Fruit fly (Drosophila melanogaster) whole organism, embryonic: ENCODE measurements around the gene CG14014.

Experiments
- Antp ChIP-seq: fragments of 200-800 bp; sonication (Bioruptor generic); optimal IDR thresholded peaks from 3 replicates; lab custom pipeline; 2016; ENCODE audit warnings: missing biosample characterization, missing genetic modification characterization
- Atf3 ChIP-seq: fragments of 200-800 bp; sonication (Bioruptor generic); optimal IDR thresholded peaks from 3 replicates; lab custom pipeline; 2016; ENCODE audit warnings: missing biosample characterization, missing genetic modification characterization
- CG10147 ChIP-seq: fragments of 200-800 bp; sonication (Bioruptor generic); optimal IDR thresholded peaks from 2 replicates; lab custom pipeline; 2019; ENCODE audit warnings: missing biosample characterization, mild to moderate bottlenecking, missing genetic modification characterization, moderate library complexity
- CG11696 ChIP-seq: fragments of 200-800 bp; sonication (Bioruptor generic); IDR thresholded peaks from 2 replicates; pipeline ENCODE4 v1.3.6; 2022; ENCODE audit warnings: missing biosample characterization, missing genetic modification characterization
- CG12071 ChIP-seq: fragments of 200-800 bp; sonication (Bioruptor generic); optimal IDR thresholded peaks from 3 replicates; lab custom pipeline; 2018; ENCODE audit warnings: missing biosample characterization, mild to moderate bottlenecking, missing genetic modification characterization
- CG12155 ChIP-seq: fragments of 200-800 bp; sonication (Bioruptor generic); optimal IDR thresholded peaks from 3 replicates; lab custom pipeline; 2016; ENCODE audit warnings: missing biosample characterization, missing genetic modification characterization
- CG13624 ChIP-seq: fragments of 200-800 bp; sonication (Bioruptor generic); optimal IDR thresholded peaks from 2 replicates; lab custom pipeline; 2016; ENCODE audit warnings: missing biosample characterization, missing genetic modification characterization
- CG14710 ChIP-seq: fragments of 200-800 bp; sonication (Bioruptor generic); optimal IDR thresholded peaks from 3 replicates; lab custom pipeline; 2019; ENCODE audit warnings: missing biosample characterization, mild to moderate bottlenecking, missing genetic modification characterization, moderate library complexity
- CG14965 ChIP-seq: fragments of 200-800 bp; sonication (Bioruptor generic); optimal IDR thresholded peaks from 2 replicates; lab custom pipeline; 2016; ENCODE audit warnings: missing biosample characterization, missing genetic modification characterization, borderline replicate concordance
- CG15073 ChIP-seq: fragments of 200-800 bp; sonication (Bioruptor generic); optimal IDR thresholded peaks from 2 replicates; lab custom pipeline; 2016; ENCODE audit warnings: missing biosample characterization, missing genetic modification characterization
- CG1529 ChIP-seq: fragments of 200-800 bp; sonication (Bioruptor generic); optimal IDR thresholded peaks from 3 replicates; lab custom pipeline; 2018; ENCODE audit warnings: missing biosample characterization, missing genetic modification characterization
- CG15601 ChIP-seq: fragments of 200-800 bp; sonication (Bioruptor generic); optimal IDR thresholded peaks from 3 replicates; lab custom pipeline; 2019; ENCODE audit warnings: missing biosample characterization, mild to moderate bottlenecking, missing genetic modification characterization, moderate library complexity
- CG17612 ChIP-seq: fragments of 200-800 bp; sonication (Bioruptor generic); IDR thresholded peaks from 2 replicates; pipeline ENCODE4 v1.3.6; 2022; ENCODE audit warnings: missing biosample characterization, missing genetic modification characterization
- CG18476 ChIP-seq: fragments of 200-800 bp; sonication (Bioruptor generic); optimal IDR thresholded peaks from 2 replicates; lab custom pipeline; 2016; ENCODE audit warnings: missing biosample characterization, mild to moderate bottlenecking, missing genetic modification characterization
- CG2199 ChIP-seq: fragments of 200-800 bp; sonication (Bioruptor generic); IDR thresholded peaks from 3 replicates; pipeline ENCODE4 v1.3.6; 2022; ENCODE audit warnings: missing biosample characterization, missing genetic modification characterization
- CG31224 ChIP-seq: fragments of 200-800 bp; sonication (Bioruptor generic); IDR thresholded peaks from 2 replicates; pipeline ENCODE4 v1.3.6; 2022; ENCODE audit warnings: missing biosample characterization, missing genetic modification characterization
- CG34376 ChIP-seq: fragments of 200-800 bp; sonication (Bioruptor generic); optimal IDR thresholded peaks from 2 replicates; lab custom pipeline; 2018; ENCODE audit warnings: missing biosample characterization, mild to moderate bottlenecking, missing genetic modification characterization
- CG7372 ChIP-seq: fragments of 200-800 bp; sonication (Bioruptor generic); IDR thresholded peaks from 2 replicates; pipeline ENCODE4 v1.3.6; 2022; ENCODE audit warnings: missing biosample characterization, missing genetic modification characterization
- CG7928 ChIP-seq: fragments of 200-800 bp; sonication (Bioruptor generic); optimal IDR thresholded peaks from 2 replicates; lab custom pipeline; 2017; ENCODE audit warnings: missing biosample characterization, mild to moderate bottlenecking, missing genetic modification characterization
- CG8359 ChIP-seq: fragments of 200-800 bp; sonication (Bioruptor generic); optimal IDR thresholded peaks from 2 replicates; lab custom pipeline; 2017; ENCODE audit warnings: missing biosample characterization, mild to moderate bottlenecking, missing genetic modification characterization, borderline replicate concordance
- CG8388 ChIP-seq: fragments of 200-800 bp; sonication (Bioruptor generic); optimal IDR thresholded peaks from 2 replicates; lab custom pipeline; 2019; ENCODE audit warnings: missing biosample characterization, mild to moderate bottlenecking, missing genetic modification characterization, moderate library complexity
- CG9727 ChIP-seq: fragments of 200-800 bp; sonication (Bioruptor generic); optimal IDR thresholded peaks from 3 replicates; lab custom pipeline; 2017; ENCODE audit warnings: missing biosample characterization, mild to moderate bottlenecking, missing genetic modification characterization
- Chrac-16 ChIP-seq: fragments of 200-800 bp; sonication (Bioruptor generic); optimal IDR thresholded peaks from 3 replicates; lab custom pipeline; 2016; ENCODE audit warnings: missing biosample characterization, missing genetic modification characterization
- Dip3 ChIP-seq: fragments of 200-800 bp; sonication (Bioruptor generic); optimal IDR thresholded peaks from 3 replicates; lab custom pipeline; 2016; ENCODE audit warnings: missing biosample characterization, missing genetic modification characterization
- Doc3 ChIP-seq: fragments of 200-800 bp; sonication (Bioruptor generic); IDR thresholded peaks from 3 replicates; pipeline ENCODE4 v1.3.6; 2022; ENCODE audit warnings: missing biosample characterization, missing genetic modification characterization; ENCODE audit not compliant: partially characterized antibody
- ERR ChIP-seq: fragments of 200-800 bp; sonication (Bioruptor generic); optimal IDR thresholded peaks from 2 replicates; lab custom pipeline; 2016; ENCODE audit warnings: missing biosample characterization, missing genetic modification characterization
- Fer1 ChIP-seq: fragments of 200-800 bp; sonication (Bioruptor generic); optimal IDR thresholded peaks from 2 replicates; lab custom pipeline; 2017; ENCODE audit warnings: missing biosample characterization, mild to moderate bottlenecking, missing genetic modification characterization
- Hey ChIP-seq: fragments of 200-800 bp; sonication (Bioruptor generic); optimal IDR thresholded peaks from 3 replicates; lab custom pipeline; 2018; ENCODE audit warnings: missing biosample characterization, mild to moderate bottlenecking, missing genetic modification characterization
- Hr3 ChIP-seq: fragments of 200-800 bp; sonication (Bioruptor generic); optimal IDR thresholded peaks from 3 replicates; lab custom pipeline; 2016; ENCODE audit warnings: missing biosample characterization, missing genetic modification characterization
- MESR4 ChIP-seq: fragments of 200-800 bp; sonication (Bioruptor generic); optimal IDR thresholded peaks from 2 replicates; lab custom pipeline; 2018; ENCODE audit warnings: missing biosample characterization, mild to moderate bottlenecking, missing genetic modification characterization, moderate library complexity
- Nf-YB ChIP-seq: fragments of 200-800 bp; sonication (Bioruptor generic); optimal IDR thresholded peaks from 3 replicates; lab custom pipeline; 2019; ENCODE audit warnings: missing biosample characterization, mild to moderate bottlenecking, missing genetic modification characterization, moderate library complexity
- Usf ChIP-seq: fragments of 200-800 bp; sonication (Bioruptor generic); optimal IDR thresholded peaks from 2 replicates; lab custom pipeline; 2017; ENCODE audit warnings: missing genotype, missing biosample characterization, missing genetic modification characterization
- dmrt11E ChIP-seq: fragments of 200-800 bp; sonication (Bioruptor generic); optimal IDR thresholded peaks from 3 replicates; lab custom pipeline; 2018; ENCODE audit warnings: missing biosample characterization, mild to moderate bottlenecking, missing genetic modification characterization, moderate library complexity
- emc ChIP-seq: fragments of 200-800 bp; sonication (Bioruptor generic); optimal IDR thresholded peaks from 2 replicates; lab custom pipeline; 2016; ENCODE audit warnings: missing biosample characterization, missing genetic modification characterization
- ems ChIP-seq: fragments of 200-800 bp; sonication (Bioruptor generic); optimal IDR thresholded peaks from 3 replicates; lab custom pipeline; 2016; ENCODE audit warnings: missing biosample characterization, missing genetic modification characterization
- esg ChIP-seq: fragments of 200-800 bp; sonication (Bioruptor generic); conservative IDR thresholded peaks from 2 replicates; pipeline ENCODE4 v1.3.6; 2022; ENCODE audit warnings: missing biosample characterization, missing genetic modification characterization
- fd3F ChIP-seq: fragments of 200-800 bp; sonication (Bioruptor generic); optimal IDR thresholded peaks from 2 replicates; lab custom pipeline; 2018; ENCODE audit warnings: missing biosample characterization, mild to moderate bottlenecking, missing genetic modification characterization, moderate library complexity
- gcm ChIP-seq: fragments of 200-800 bp; sonication (Bioruptor generic); optimal IDR thresholded peaks from 2 replicates; lab custom pipeline; 2019; ENCODE audit warnings: missing biosample characterization, mild to moderate bottlenecking, missing genetic modification characterization, moderate library complexity
- kni ChIP-seq: fragments of 200-800 bp; sonication (Bioruptor generic); optimal IDR thresholded peaks from 3 replicates; lab custom pipeline; 2017; ENCODE audit warnings: mild to moderate bottlenecking, missing biosample characterization, missing genetic modification reagents, missing genetic modification characterization
- lbe ChIP-seq: fragments of 200-800 bp; sonication (Bioruptor generic); optimal IDR thresholded peaks from 2 replicates; lab custom pipeline; 2016; ENCODE audit warnings: missing biosample characterization, mild to moderate bottlenecking, missing genetic modification characterization
- lov ChIP-seq, 2 experiments: fragments of 200-800 bp in 1 of 2; fragments of >200 bp in 1 of 2; sonication (Bioruptor generic) in 1 of 2; IDR thresholded peaks in 1 of 2; optimal IDR thresholded peaks in 1 of 2; 2 replicates in 1 of 2; 3 replicates in 1 of 2; pipeline versions ENCODE4 v1.3.6 to Lab custom; 2017 to 2022; ENCODE audit warnings: missing biosample characterization in 1 of 2, missing genetic modification characterization in 1 of 2
- odd ChIP-seq: fragments of 200-800 bp; sonication (Bioruptor generic); optimal IDR thresholded peaks from 2 replicates; lab custom pipeline; 2017; ENCODE audit warnings: missing biosample characterization, mild to moderate bottlenecking, missing genetic modification characterization
- otp ChIP-seq: fragments of 200-800 bp; sonication (Bioruptor generic); IDR thresholded peaks from 3 replicates; pipeline ENCODE4, ENCODE4 v1.3.6; 2022; ENCODE audit warnings: missing biosample characterization, missing genetic modification characterization
- seq ChIP-seq: fragments of 200-800 bp; sonication (Bioruptor generic); IDR thresholded peaks from 2 replicates; pipeline ENCODE4 v1.3.6; 2022; ENCODE audit warnings: missing biosample characterization, missing genetic modification characterization
- sisA ChIP-seq: fragments of 200-800 bp; sonication (Bioruptor generic); IDR thresholded peaks from 2 replicates; pipeline ENCODE4 v1.3.6; 2022; ENCODE audit warnings: missing biosample characterization, missing genetic modification characterization
- tap ChIP-seq: fragments of 200-800 bp; optimal IDR thresholded peaks from 3 replicates; lab custom pipeline; 2019; ENCODE audit warnings: missing biosample characterization, mild to moderate bottlenecking, missing genetic modification characterization, moderate library complexity
- tup ChIP-seq: fragments of 200-800 bp; sonication (Bioruptor generic); optimal IDR thresholded peaks from 2 replicates; lab custom pipeline; 2016; ENCODE audit warnings: missing biosample characterization, mild to moderate bottlenecking, missing genetic modification characterization, moderate library complexity
- vfl ChIP-seq: fragments of 200-800 bp; sonication (Bioruptor generic); optimal IDR thresholded peaks from 2 replicates; lab custom pipeline; 2016; ENCODE audit warnings: missing biosample characterization, missing genetic modification characterization
- yki ChIP-seq: fragments of >200 bp; optimal IDR thresholded peaks from 3 replicates; lab custom pipeline; 2018

The CG14014 gene

dm6 chr2L:5523848-5524473 lies 26.7 kb downstream of the CG14014 start, which contains the start of the genes Vps52 and Elp4 (continued):
- TF ChIP-seq sisA (GFP tag; lab: Robert Waterston, UW) (peak; percentile 34; the same call in 1 of the 2 replicates), CG14710 (peak; percentile 99), CG31224 (GFP tag; lab: Robert Waterston, UW) (peak; percentile 56; the same call in 1 of the 2 replicates), CG15073 (GFP tag; lab: Kevin White, UChicago) (peak; percentile 19), CG34376 (peak; percentile 49), emc (no peak), seq (GFP tag; lab: Robert Waterston, UW) (peak; percentile 51; the same call in 1 of the 2 replicates), otp (GFP tag; lab: Robert Waterston, UW) (no peak), CG17612 (GFP tag; lab: Robert Waterston, UW) (0 out of 2 replicates have a peak, but pooled peaks have one; percentile 42), CG7372 (GFP tag; lab: Robert Waterston, UW) (peak; percentile 73), Dip3 (peak; percentile 47), odd (GFP tag; lab: Kevin White, UChicago) (no peak), CG7928 (GFP tag; lab: Kevin White, UChicago) (no peak), Usf (GFP tag; lab: Kevin White, UChicago) (peak; percentile 44), CG1529 (GFP tag; lab: Kevin White, UChicago) (peak; percentile 27), kni (GFP tag; lab: Kevin White, UChicago) (no peak), CG8359 (no peak), lov (optimal IDR thresholded peaks at IDR 0.05; lab: Kevin White, UChicago) (no peak), lov (GFP tag; IDR thresholded peaks at IDR 0.05; lab: Robert Waterston, UW) (no peak), dmrt11E (tag; lab: Kevin White, UChicago) (peak; percentile 78), CG13624 (GFP tag; lab: Kevin White, UChicago) (peak; percentile 31), esg (peak; percentile 69), CG8388 (peak; percentile 61), fd3F (GFP tag; lab: Kevin White, UChicago) (peak; percentile 78), CG11696 (GFP tag; lab: Robert Waterston, UW) (no peak), Hey (tag; lab: Kevin White, UChicago) (no peak), tup (GFP tag; lab: Kevin White, UChicago) (no peak), Chrac-16 (GFP tag; lab: Kevin White, UChicago) (peak; percentile 70), Antp (GFP tag; lab: Kevin White, UChicago) (peak; percentile 7), CG14965 (GFP tag; lab: Kevin White, UChicago) (no peak), MESR4 (GFP tag; lab: Kevin White, UChicago) (peak; percentile 24), CG12071 (no peak), Fer1 (GFP tag; lab: Kevin White, UChicago) (peak; percentile 74), ERR (GFP tag; lab: Kevin White, UChicago) (no peak), CG15601 (peak; percentile 69), gcm (GFP tag; lab: Kevin White, UChicago) (peak; percentile 63), CG12155 (GFP tag; lab: Kevin White, UChicago) (peak; percentile 77), Nf-YB (GFP tag; lab: Kevin White, UChicago) (peak; percentile 60), CG10147 (GFP tag; lab: Kevin White, UChicago) (peak; percentile 83), Atf3 (GFP tag; lab: Kevin White, UChicago) (peak; percentile 29), tap (tag; lab: Kevin White, UChicago) (no peak), Doc3 (GFP tag; lab: Robert Waterston, UW) (peak; percentile 61; the same call in 2 of the 3 replicates), CG18476 (GFP tag; lab: Kevin White, UChicago) (no peak), Hr3 (GFP tag; lab: Kevin White, UChicago) (peak; percentile 85), yki (lab: Kevin White, UChicago) (no peak), ems (GFP tag; lab: Kevin White, UChicago) (peak; percentile 16), CG2199 (GFP tag; lab: Robert Waterston, UW) (no peak), CG9727 (GFP tag; lab: Kevin White, UChicago) (peak; percentile 85), lbe (no peak), vfl (peak; percentile 37)
